Worm (Caenorhabditis elegans): ENCODE measurements around the gene skr-14.

The skr-14 gene

DNA sequence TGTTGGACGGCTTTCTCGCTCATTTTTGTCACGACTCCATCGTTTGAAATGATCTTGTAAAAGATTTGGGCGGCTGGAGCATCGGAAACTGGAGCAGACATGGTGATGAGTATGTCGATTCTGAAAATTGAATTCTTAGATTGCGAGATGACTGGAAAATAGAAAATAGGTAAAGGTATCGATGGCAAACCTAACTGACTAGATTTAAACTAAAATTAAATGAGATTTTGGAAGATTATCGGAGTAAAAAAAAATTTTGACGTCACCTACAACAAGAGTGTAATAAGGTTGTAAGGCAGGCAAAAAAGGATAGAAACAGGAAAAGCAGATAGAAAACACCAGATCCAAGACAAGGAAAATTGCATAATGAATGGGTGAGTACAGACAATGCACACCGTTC, at the start of gene skr-14:
Gene skr-14, minus strand, starts transcription at position 101 of the 400 bp plus-strand sequence.
- TF ChIP-seq him-1 (tag; optimal IDR thresholded peaks at IDR 0.05), result no peak
- no peak for TF ChIP-seq W03F9.2 (tag; optimal IDR thresholded peaks at IDR 0.05)
- TF ChIP-seq dao-5 (tag; optimal IDR thresholded peaks at IDR 0.05), result no peak

DNA sequence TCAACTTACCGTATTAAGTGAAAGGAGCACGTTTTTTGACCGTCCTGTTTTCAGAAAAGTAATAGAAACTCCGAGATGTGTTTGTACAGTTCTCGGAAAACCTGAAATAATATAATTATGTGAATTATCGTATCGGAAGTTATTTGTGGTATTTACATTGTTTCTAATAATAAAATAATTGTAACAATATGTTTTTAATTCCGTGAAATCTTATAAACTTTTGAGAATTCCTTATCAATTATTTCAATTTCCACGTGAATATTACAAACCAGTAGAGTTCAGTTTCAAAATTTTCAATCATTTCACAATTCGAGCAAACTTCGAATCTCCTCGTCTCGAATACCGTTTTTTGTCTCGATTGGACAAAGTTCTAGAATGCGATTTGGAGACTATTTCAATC, 49.7 kb upstream of the skr-14 start, which contains the start of gene T08H10.3:
Gene T08H10.3, plus strand, starts transcription at position 301 of the 400 bp plus-strand sequence.
- TF ChIP-seq him-1 (tag; optimal IDR thresholded peaks at IDR 0.05) (no peak), dao-5 (tag; optimal IDR thresholded peaks at IDR 0.05) (no peak), W03F9.2 (tag; optimal IDR thresholded peaks at IDR 0.05) (no peak)

DNA sequence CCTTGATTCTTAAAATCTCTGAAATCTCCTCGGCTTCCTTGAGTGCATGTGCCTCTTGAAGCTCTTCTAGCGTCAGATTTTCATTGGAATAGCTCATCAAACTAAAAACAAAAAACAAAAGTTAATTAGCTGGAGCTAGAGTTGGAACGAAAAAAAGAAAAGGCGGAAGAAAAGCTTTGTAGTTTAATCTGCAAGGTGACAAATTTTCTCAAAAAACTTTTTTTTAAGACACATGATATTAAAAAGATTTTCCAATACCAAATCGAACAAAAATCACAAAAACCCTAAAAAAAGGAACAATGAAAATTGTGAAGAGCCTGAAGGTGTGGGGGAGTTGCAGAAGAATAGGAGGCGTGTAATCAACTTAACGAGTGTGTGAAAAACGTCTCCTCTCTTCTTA, 33.3 kb upstream of the skr-14 start, which contains the start of gene gnrr-5:
Gene gnrr-5, minus strand, starts transcription at position 101 of the 400 bp plus-strand sequence.
- TF ChIP-seq dao-5 (tag; optimal IDR thresholded peaks at IDR 0.05) (no peak), W03F9.2 (tag; optimal IDR thresholded peaks at IDR 0.05) (no peak), him-1 (tag; optimal IDR thresholded peaks at IDR 0.05) (no peak)

DNA sequence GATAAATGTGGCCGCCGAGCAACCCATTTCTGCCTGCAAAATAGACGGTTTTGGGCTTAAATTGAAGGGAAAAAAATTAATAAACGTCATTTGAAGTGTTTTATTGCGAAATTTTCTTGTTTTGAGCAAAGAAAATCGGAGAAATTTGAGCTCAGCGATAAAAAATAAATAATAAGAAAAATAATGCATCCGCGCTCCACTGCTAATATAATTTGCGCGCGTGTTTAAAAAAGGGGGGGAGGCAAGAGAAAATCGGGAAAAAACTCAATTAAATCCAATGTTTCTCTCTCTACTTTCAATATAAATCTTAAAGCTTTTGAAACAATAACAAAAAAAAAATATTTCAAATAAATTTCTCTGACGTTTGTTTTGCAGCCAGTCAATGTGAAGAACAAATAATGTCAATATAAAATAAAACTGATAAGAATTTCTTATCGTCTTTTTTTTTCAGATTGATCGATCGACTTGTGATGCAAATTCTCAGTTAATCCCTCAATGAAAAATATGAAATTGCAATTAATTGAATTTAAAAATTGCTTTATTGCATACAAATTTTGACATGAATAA, 29.2 kb upstream of the skr-14 start, which contains the start of gene rft-2:
Gene rft-2, minus strand, starts transcription at position 41 of the 567 bp plus-strand sequence.
- peak; percentile 33 for TF ChIP-seq him-1 (tag; optimal IDR thresholded peaks at IDR 0.05)
- TF ChIP-seq W03F9.2 (tag; optimal IDR thresholded peaks at IDR 0.05), result peak; percentile 49
- no peak for TF ChIP-seq dao-5 (tag; optimal IDR thresholded peaks at IDR 0.05)

DNA sequence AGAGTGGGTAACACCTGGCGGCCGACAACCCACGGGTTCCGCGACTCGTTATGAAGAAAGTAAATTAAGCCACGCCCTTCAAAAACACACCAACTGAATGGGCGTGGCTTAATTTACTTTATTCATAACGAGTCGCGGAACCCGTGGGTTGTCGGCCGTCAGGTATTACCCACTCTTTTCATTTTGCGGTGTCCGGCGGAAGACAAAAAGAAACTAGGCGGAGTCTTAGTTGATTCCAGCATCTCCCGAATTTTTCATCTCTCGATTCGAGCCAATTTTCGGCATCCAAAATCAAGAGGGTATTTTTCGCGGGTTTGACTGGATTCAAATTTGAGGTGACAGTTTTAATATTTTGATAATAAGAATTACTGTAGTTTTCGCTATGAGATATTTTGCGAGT, 26.3 kb upstream of the skr-14 start:
- TF ChIP-seq W03F9.2 (tag; optimal IDR thresholded peaks at IDR 0.05) (no peak), him-1 (tag; optimal IDR thresholded peaks at IDR 0.05) (no peak), dao-5 (tag; optimal IDR thresholded peaks at IDR 0.05) (no peak)

DNA sequence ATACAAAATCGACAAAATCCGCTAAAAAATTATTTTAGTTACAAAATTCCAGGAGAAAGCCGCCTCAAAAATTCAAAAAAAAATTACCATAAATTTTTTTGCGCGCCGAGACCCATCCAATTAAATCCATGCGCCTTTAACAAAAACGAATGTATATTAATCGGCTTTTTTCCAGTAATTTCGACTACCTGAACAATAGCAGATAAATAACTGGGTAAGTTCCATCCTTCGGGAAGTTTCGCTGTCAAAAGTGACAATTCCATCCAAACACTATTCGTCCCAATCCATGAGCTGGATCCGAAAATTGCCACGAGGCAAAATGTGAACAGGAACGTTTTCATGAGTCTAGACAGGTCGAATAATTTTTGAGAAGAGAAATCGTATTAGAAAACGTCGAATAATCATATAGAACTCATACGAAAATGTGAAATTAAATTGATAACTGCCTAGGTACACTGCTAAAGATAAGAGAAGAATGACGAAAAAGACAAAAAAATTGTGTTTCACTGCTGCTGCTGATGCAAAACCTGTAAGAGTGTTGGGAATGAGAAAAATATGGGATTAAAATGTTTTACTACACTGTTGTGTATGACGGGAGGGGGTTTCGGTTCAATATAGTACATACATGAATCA, 21.5 kb upstream of the skr-14 start, which contains the start of gene rft-1:
Gene rft-1, minus strand, starts transcription at position 475 of the 633 bp plus-strand sequence.
- no peak for TF ChIP-seq him-1 (tag; optimal IDR thresholded peaks at IDR 0.05)
- no peak for TF ChIP-seq dao-5 (tag; optimal IDR thresholded peaks at IDR 0.05)
- TF ChIP-seq W03F9.2 (tag; optimal IDR thresholded peaks at IDR 0.05), result no peak

DNA sequence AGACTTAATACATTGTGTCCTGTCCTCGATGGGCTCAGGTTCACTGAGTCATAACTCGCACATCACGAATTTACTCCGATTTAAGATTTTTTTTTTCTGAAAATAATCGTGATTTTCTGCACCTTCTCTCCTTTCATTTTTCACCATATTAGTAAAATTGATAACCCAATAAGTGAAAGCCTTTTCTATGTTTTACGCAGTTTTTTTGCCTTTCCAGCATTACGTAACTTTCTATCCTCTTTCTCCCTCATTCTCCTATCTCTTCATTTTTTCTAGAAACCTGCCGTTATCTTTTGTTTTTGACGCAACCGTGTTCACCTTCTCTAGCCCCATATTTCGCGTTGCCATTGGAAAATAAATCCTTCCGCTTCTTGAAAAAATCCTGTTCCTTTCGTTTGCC, 15.8 kb upstream of the skr-14 start:
- no peak for TF ChIP-seq him-1 (tag; optimal IDR thresholded peaks at IDR 0.05)
- TF ChIP-seq W03F9.2 (tag; optimal IDR thresholded peaks at IDR 0.05), result no peak
- no peak for TF ChIP-seq dao-5 (tag; optimal IDR thresholded peaks at IDR 0.05)

DNA sequence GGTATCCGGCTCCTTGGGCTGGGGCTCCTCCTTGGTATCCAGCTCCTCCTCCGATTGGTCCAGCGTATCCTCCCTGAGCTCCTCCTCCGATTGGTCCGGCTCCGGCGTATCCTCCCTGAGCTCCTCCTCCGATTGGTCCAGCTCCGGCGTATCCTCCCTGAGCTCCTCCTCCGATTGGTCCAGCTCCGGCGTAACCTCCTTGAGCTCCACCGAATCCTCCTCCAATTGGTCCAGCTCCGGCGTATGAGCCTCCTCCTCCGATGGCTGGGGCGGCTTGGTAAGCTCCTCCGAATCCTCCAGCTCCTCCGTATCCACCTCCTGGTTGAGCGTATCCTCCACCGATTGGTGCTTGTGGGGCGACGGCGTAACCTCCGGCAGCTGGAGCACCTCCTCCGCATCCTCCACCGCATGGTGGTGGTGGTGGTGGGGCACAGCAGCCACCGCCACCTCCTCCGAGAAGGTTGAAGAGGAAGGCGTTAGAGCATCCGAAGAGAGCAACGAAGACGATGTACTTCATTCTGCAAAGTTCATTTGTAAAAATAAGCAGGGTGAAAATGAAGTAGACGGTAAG, 14.1 kb upstream of the skr-14 start, which contains the start of gene Y47D7A.13:
Gene Y47D7A.13, minus strand, starts transcription at position 517 of the 571 bp plus-strand sequence.
- no peak for TF ChIP-seq W03F9.2 (tag; optimal IDR thresholded peaks at IDR 0.05)
- TF ChIP-seq him-1 (tag; optimal IDR thresholded peaks at IDR 0.05), result no peak
- TF ChIP-seq dao-5 (tag; optimal IDR thresholded peaks at IDR 0.05), result no peak

DNA sequence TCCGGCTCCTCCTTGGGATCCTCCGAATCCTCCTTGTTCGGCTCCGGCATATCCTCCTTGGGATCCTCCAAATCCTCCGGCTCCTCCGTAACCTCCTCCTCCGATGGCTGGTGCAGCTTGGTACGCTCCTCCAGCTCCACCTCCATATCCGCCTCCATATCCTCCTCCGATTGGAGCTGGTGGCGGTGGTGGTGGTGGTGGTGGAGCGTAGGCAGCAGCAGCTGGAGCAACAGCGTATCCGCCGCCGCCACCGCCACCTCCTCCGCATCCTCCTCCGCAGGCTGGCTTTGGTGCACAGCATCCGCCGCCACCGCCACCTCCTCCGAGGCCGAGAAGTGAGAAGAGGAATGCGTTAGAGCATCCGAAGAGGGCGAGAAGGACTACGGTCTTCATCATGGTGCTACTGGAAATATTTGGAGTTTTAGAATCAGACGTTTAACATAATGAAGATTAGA, 11.4 kb upstream of the skr-14 start, which contains the start of gene Y47D7A.15:
Gene Y47D7A.15, minus strand, starts transcription at position 405 of the 455 bp plus-strand sequence.
- TF ChIP-seq him-1 (tag; optimal IDR thresholded peaks at IDR 0.05), result no peak
- TF ChIP-seq W03F9.2 (tag; optimal IDR thresholded peaks at IDR 0.05), result no peak
- no peak for TF ChIP-seq dao-5 (tag; optimal IDR thresholded peaks at IDR 0.05)

DNA sequence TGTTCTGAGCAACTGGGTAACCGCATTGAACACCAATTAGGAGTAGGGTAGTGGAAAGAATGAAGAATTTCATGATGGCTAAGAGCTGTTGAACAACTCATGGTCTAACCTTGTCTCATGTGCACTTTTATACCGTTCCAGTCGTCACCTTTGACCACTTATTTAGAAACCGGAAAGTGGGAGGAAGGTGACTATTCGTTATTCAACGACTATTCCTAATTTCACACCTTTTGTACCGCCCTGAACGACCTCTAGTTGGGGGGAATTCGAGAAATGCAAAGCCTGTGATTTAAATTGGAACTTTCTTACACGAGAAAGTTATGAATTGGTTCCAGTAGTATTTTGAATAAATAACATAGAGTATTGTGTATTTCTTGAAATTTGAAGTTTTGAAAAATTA, 8.2 kb upstream of the skr-14 start, which contains the start of gene Y47D7A.12:
Gene Y47D7A.12, minus strand, starts transcription at position 101 of the 400 bp plus-strand sequence.
- TF ChIP-seq W03F9.2 (tag; optimal IDR thresholded peaks at IDR 0.05), result no peak
- no peak for TF ChIP-seq dao-5 (tag; optimal IDR thresholded peaks at IDR 0.05)
- no peak for TF ChIP-seq him-1 (tag; optimal IDR thresholded peaks at IDR 0.05)

DNA sequence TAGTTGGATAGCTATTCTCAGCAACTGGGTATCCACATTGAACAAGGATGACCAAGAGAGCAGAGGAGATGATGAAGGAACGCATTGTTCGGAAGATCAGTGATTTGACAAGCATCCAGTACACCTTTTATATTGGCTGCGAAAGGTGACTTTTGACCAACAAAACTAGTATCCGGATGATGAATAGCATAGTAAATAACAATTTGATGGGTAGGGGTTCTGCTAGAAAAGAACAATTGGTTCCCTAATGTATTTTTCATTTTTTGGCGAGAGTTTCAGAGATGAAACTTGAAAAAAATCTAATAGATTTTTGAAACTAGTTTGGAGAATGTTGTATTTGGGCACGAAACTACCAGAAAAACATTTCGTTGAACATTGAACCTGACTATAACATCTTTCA, 6.8 kb upstream of the skr-14 start, which contains the start of gene Y47D7A.11:
Gene Y47D7A.11, minus strand, starts transcription at position 101 of the 400 bp plus-strand sequence.
- TF ChIP-seq dao-5 (tag; optimal IDR thresholded peaks at IDR 0.05), result no peak

DNA sequence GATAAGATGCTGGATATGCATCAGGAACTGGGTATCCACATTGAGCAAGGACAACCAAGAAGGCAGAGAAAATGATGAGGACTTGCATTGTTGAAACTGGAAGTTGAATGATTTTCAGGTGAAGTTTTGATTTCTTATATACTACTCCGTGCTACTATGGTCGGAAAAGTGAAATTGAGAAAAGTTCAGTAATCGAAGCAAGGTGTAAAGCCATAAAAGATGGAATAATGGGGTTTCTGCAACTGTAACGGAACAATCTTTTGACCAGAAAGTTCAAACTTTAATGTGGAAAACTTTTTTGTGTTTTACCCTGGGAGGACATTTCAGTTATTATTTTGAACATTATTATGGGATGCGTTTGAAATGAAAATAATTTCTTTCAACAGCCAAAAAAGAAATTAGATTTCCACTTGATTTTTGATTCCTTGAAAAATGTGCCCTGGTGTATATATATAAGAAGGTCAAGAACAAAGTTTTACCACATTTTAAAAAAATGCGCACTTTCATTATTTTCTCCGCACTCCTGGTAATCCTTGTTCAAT, 2.6 kb upstream of the skr-14 start, which contains the start of the genes Y47D7A.9 and Y47D7A.19:
Gene Y47D7A.9, minus strand, starts transcription at position 101 of the 542 bp plus-strand sequence.
Gene Y47D7A.19, plus strand, starts transcription at position 492 of the 542 bp plus-strand sequence.
- no peak for TF ChIP-seq him-1 (tag; optimal IDR thresholded peaks at IDR 0.05)
- TF ChIP-seq dao-5 (tag; optimal IDR thresholded peaks at IDR 0.05), result no peak
- TF ChIP-seq W03F9.2 (tag; optimal IDR thresholded peaks at IDR 0.05), result no peak

DNA sequence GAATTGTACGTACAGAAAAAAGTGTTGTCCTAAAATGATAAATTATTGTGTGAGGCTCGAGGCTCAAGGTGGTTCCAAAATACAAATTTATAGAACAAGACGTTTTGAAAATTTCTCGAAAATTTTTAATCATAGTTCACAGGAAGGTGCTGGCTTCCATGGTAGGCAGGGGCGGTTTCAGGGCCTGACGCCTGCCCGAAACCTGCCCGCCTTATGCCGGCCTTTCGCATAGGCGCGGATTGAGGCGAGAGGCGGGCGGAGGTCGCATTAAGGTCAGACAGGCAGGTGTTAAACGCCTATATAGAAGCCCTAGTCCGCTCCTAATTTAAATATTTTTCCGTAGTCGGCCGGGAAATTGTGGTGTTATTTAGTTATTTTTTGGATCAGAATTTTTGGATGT, 1.7 kb upstream of the skr-14 start:
- TF ChIP-seq him-1 (tag; optimal IDR thresholded peaks at IDR 0.05) (no peak), dao-5 (tag; optimal IDR thresholded peaks at IDR 0.05) (no peak), W03F9.2 (tag; optimal IDR thresholded peaks at IDR 0.05) (no peak)
